Fruit fly (Drosophila melanogaster) whole organism, embryonic: ENCODE data around the gene sdk.

ENCODE experiments used
- BtbVII ChIP-seq: fragments of 200-800 bp; sonication (Bioruptor generic); optimal IDR thresholded peaks from 3 replicates; lab custom pipeline; 2017; ENCODE audit warnings: missing biosample characterization, mild to moderate bottlenecking, missing genetic modification characterization
- CG10274 ChIP-seq: fragments of 200-800 bp; sonication (Bioruptor generic); optimal IDR thresholded peaks from 3 replicates; lab custom pipeline; 2017; ENCODE audit warnings: missing biosample characterization, mild to moderate bottlenecking, missing genetic modification characterization
- CG10959 ChIP-seq: fragments of 200-800 bp; sonication (Bioruptor generic); IDR thresholded peaks from 2 replicates; pipeline ENCODE4 v1.3.6; 2022; ENCODE audit warnings: missing biosample characterization, missing genetic modification characterization
- CG11085 ChIP-seq: fragments of 200-800 bp; sonication (Bioruptor generic); IDR thresholded peaks from 2 replicates; pipeline ENCODE4 v1.3.6; 2022; ENCODE audit warnings: missing biosample characterization, missing genetic modification characterization
- CG11093 ChIP-seq: fragments of 200-800 bp; sonication (Bioruptor generic); IDR thresholded peaks from 3 replicates; pipeline ENCODE4 v1.3.6; 2022; ENCODE audit warnings: missing biosample characterization, missing genetic modification characterization
- CG14050 ChIP-seq: fragments of 200-800 bp; sonication (Bioruptor generic); IDR thresholded peaks from 3 replicates; pipeline ENCODE4 v1.3.6; 2022; ENCODE audit warnings: missing biosample characterization, missing genetic modification characterization
- CG14667 ChIP-seq: fragments of 200-800 bp; sonication (Bioruptor generic); IDR thresholded peaks from 2 replicates; pipeline ENCODE4 v1.3.6; 2022; ENCODE audit warnings: missing biosample characterization, missing genetic modification characterization
- CG1602 ChIP-seq: fragments of 200-800 bp; sonication (Bioruptor generic); optimal IDR thresholded peaks from 3 replicates; lab custom pipeline; 2016; ENCODE audit warnings: missing biosample characterization, missing genetic modification characterization
- CG16779 ChIP-seq: fragments of 200-800 bp; sonication (Bioruptor generic); IDR thresholded peaks from 2 replicates; pipeline ENCODE4 v1.3.6; 2022; ENCODE audit warnings: missing biosample characterization, missing genetic modification characterization
- CG17359 ChIP-seq: fragments of 200-800 bp; sonication (Bioruptor generic); optimal IDR thresholded peaks from 3 replicates; lab custom pipeline; 2018; ENCODE audit warnings: missing biosample characterization, mild to moderate bottlenecking, missing genetic modification characterization, moderate library complexity
- CG17829 ChIP-seq: fragments of 200-800 bp; optimal IDR thresholded peaks from 2 replicates; lab custom pipeline; 2019; ENCODE audit warnings: missing biosample characterization, mild to moderate bottlenecking, missing genetic modification characterization, moderate library complexity
- CG33557 ChIP-seq: fragments of 200-800 bp; sonication (Bioruptor generic); optimal IDR thresholded peaks from 2 replicates; lab custom pipeline; 2019; ENCODE audit warnings: missing biosample characterization, mild to moderate bottlenecking, missing genetic modification characterization, moderate library complexity
- CG3847 ChIP-seq: fragments of 200-800 bp; sonication (Bioruptor generic); IDR thresholded peaks from 2 replicates; pipeline ENCODE4 v1.3.6; 2022; ENCODE audit warnings: missing biosample characterization, missing genetic modification characterization
- CG4404 ChIP-seq: fragments of 200-800 bp; sonication (Bioruptor generic); IDR thresholded peaks from 2 replicates; pipeline ENCODE4 v1.3.6; 2022; ENCODE audit warnings: missing biosample characterization, missing genetic modification characterization
- CG4854 ChIP-seq: fragments of 200-800 bp; sonication (Bioruptor generic); optimal IDR thresholded peaks from 2 replicates; lab custom pipeline; 2016; ENCODE audit warnings: missing biosample characterization, missing genetic modification characterization, inconsistent platforms
- CG6254 ChIP-seq: fragments of 200-800 bp; sonication (Bioruptor generic); optimal IDR thresholded peaks from 3 replicates; lab custom pipeline; 2017; ENCODE audit warnings: mild to moderate bottlenecking, missing biosample characterization, missing genetic modification reagents, missing genetic modification characterization
- CG6683 ChIP-seq: fragments of 200-800 bp; sonication (Bioruptor generic); optimal IDR thresholded peaks from 2 replicates; lab custom pipeline; 2017; ENCODE audit warnings: missing biosample characterization, mild to moderate bottlenecking, missing genetic modification characterization, missing genetic modification reagents
- CG6765 ChIP-seq: fragments of 200-800 bp; sonication (Bioruptor generic); optimal IDR thresholded peaks from 3 replicates; lab custom pipeline; 2017; ENCODE audit warnings: missing biosample characterization, mild to moderate bottlenecking, missing genetic modification characterization
- CG7928 ChIP-seq: fragments of 200-800 bp; sonication (Bioruptor generic); optimal IDR thresholded peaks from 2 replicates; lab custom pipeline; 2017; ENCODE audit warnings: missing biosample characterization, mild to moderate bottlenecking, missing genetic modification characterization
- CG7987 ChIP-seq: fragments of 200-800 bp; sonication (Bioruptor generic); optimal IDR thresholded peaks from 2 replicates; lab custom pipeline; 2018; ENCODE audit warnings: missing biosample characterization, mild to moderate bottlenecking, missing genetic modification characterization, moderate library complexity
- CG9876 ChIP-seq: fragments of 200-800 bp; sonication (Bioruptor generic); optimal IDR thresholded peaks from 2 replicates; lab custom pipeline; 2016; ENCODE audit warnings: missing biosample characterization, missing genetic modification characterization
- Dek ChIP-seq: fragments of 200-800 bp; sonication (Bioruptor generic); optimal IDR thresholded peaks from 3 replicates; lab custom pipeline; 2019; ENCODE audit warnings: missing biosample characterization, mild to moderate bottlenecking, missing genetic modification characterization, moderate library complexity
- Doc2 ChIP-seq: fragments of 200-800 bp; sonication (Bioruptor generic); IDR thresholded peaks from 2 replicates; pipeline ENCODE4 v1.3.6; 2022; ENCODE audit warnings: missing biosample characterization, missing genetic modification characterization
- GATAe ChIP-seq: fragments of 200-800 bp; sonication (Bioruptor generic); conservative IDR thresholded peaks from 2 replicates; pipeline ENCODE4 v1.3.6; 2022; ENCODE audit warnings: missing biosample characterization, missing genetic modification characterization
- H15 ChIP-seq: fragments of 200-800 bp; sonication (Bioruptor generic); IDR thresholded peaks from 3 replicates; pipeline ENCODE4 v1.3.6; 2022; ENCODE audit warnings: missing biosample characterization, missing genetic modification characterization
- H2.0 ChIP-seq: fragments of 200-800 bp; sonication (Bioruptor generic); IDR thresholded peaks from 2 replicates; pipeline ENCODE4 v1.3.6; 2022; ENCODE audit warnings: missing biosample characterization, missing genetic modification characterization
- Kr ChIP-seq: fragments of 200-800 bp; sonication (Bioruptor generic); optimal IDR thresholded peaks from 2 replicates; lab custom pipeline; 2017; ENCODE audit warnings: missing biosample characterization, mild to moderate bottlenecking, missing genetic modification characterization
- Lpt ChIP-seq: fragments of >200 bp; optimal IDR thresholded peaks from 2 replicates; lab custom pipeline; 2018; ENCODE audit warnings: missing biosample characterization, missing genetic modification characterization
- Med ChIP-seq: fragments of 200-800 bp; sonication (Bioruptor generic); peaks from one replicate; lab custom pipeline; 2016; ENCODE audit warnings: missing biosample characterization, missing genetic modification characterization, mild to moderate bottlenecking, inconsistent platforms, moderate library complexity
- NC2β ChIP-seq: fragments of 200-800 bp; sonication (Bioruptor generic); optimal IDR thresholded peaks from 2 replicates; lab custom pipeline; 2016; ENCODE audit warnings: missing biosample characterization, missing genetic modification characterization
- Nf-YC ChIP-seq: fragments of 200-800 bp; optimal IDR thresholded peaks from 3 replicates; lab custom pipeline; 2019; ENCODE audit warnings: missing biosample characterization, mild to moderate bottlenecking, missing genetic modification characterization, moderate library complexity
- Pdp1 ChIP-seq, 2 experiments: fragments of 200-800 bp; sonication (Bioruptor generic); optimal IDR thresholded peaks; 3 replicates each; lab custom pipeline; 2016; ENCODE audit warnings: missing biosample characterization in 2 of 2, missing genetic modification characterization in 2 of 2, mild to moderate bottlenecking in 1 of 2, moderate library complexity in 1 of 2
- Poxn ChIP-seq: fragments of 200-800 bp; sonication (Bioruptor generic); IDR thresholded peaks from 2 replicates; pipeline ENCODE4 v1.3.6; 2022; ENCODE audit warnings: missing biosample characterization, missing genetic modification characterization
- Rfx ChIP-seq: fragments of 200-800 bp; sonication (Bioruptor generic); IDR thresholded peaks from 2 replicates; pipeline ENCODE4 v1.3.6; 2022; ENCODE audit warnings: missing biosample characterization, missing genetic modification characterization
- Ssrp ChIP-seq: fragments of 200-800 bp; sonication (Bioruptor generic); optimal IDR thresholded peaks from 2 replicates; lab custom pipeline; 2018; ENCODE audit warnings: missing biosample characterization, mild to moderate bottlenecking, missing genetic modification characterization, moderate library complexity
- abd-A ChIP-seq: fragments of 200-800 bp; sonication (Bioruptor generic); optimal IDR thresholded peaks from 3 replicates; lab custom pipeline; 2019; ENCODE audit warnings: missing biosample characterization, mild to moderate bottlenecking, missing genetic modification characterization, moderate library complexity
- ash1 ChIP-seq: fragments of 200-800 bp; sonication (Bioruptor generic); optimal IDR thresholded peaks from 2 replicates; lab custom pipeline; 2018; ENCODE audit warnings: missing biosample characterization, mild to moderate bottlenecking, missing genetic modification characterization
- bcd ChIP-seq: fragments of 200-800 bp; sonication (Bioruptor generic); optimal IDR thresholded peaks from 2 replicates; lab custom pipeline; 2017; ENCODE audit warnings: missing biosample characterization, mild to moderate bottlenecking, missing genetic modification characterization
- btn ChIP-seq: fragments of 200-800 bp; sonication (Bioruptor generic); optimal IDR thresholded peaks from 2 replicates; lab custom pipeline; 2016; ENCODE audit warnings: missing biosample characterization, missing genetic modification characterization
- gt ChIP-seq: fragments of 200-800 bp; sonication (Bioruptor generic); IDR thresholded peaks from 2 replicates; pipeline ENCODE4 v1.3.6; 2022; ENCODE audit warnings: missing biosample characterization, missing genetic modification characterization
- ham ChIP-seq: fragments of 200-800 bp; sonication (Bioruptor generic); IDR thresholded peaks from 2 replicates; pipeline ENCODE4 v1.3.6; 2022; ENCODE audit warnings: missing biosample characterization, missing genetic modification characterization
- jigr1 ChIP-seq: fragments of 200-800 bp; sonication (Bioruptor generic); IDR thresholded peaks from 3 replicates; pipeline ENCODE4 v1.3.6; 2022; ENCODE audit warnings: missing biosample characterization, missing genetic modification characterization
- lilli ChIP-seq: fragments of 200-800 bp; sonication (Bioruptor generic); optimal IDR thresholded peaks from 3 replicates; lab custom pipeline; 2016; ENCODE audit warnings: missing biosample characterization, missing genetic modification characterization
- nmo ChIP-seq: fragments of 200-800 bp; sonication (Bioruptor generic); optimal IDR thresholded peaks from 2 replicates; lab custom pipeline; 2018; ENCODE audit warnings: missing biosample characterization, mild to moderate bottlenecking, missing genetic modification characterization, moderate library complexity
- p53 ChIP-seq: fragments of 200-800 bp; sonication (Bioruptor generic); optimal IDR thresholded peaks from 2 replicates; lab custom pipeline; 2016; ENCODE audit warnings: missing biosample characterization, missing genetic modification characterization
- row ChIP-seq: fragments of 200-800 bp; sonication (Bioruptor generic); IDR thresholded peaks from 3 replicates; pipeline ENCODE4 v1.3.6; 2022; ENCODE audit warnings: missing biosample characterization, missing genetic modification characterization
- scrt ChIP-seq: fragments of 200-800 bp; sonication (Bioruptor generic); optimal IDR thresholded peaks from 2 replicates; lab custom pipeline; 2018; ENCODE audit warnings: missing biosample characterization, mild to moderate bottlenecking, missing genetic modification characterization, moderate library complexity
- sens-2 ChIP-seq: fragments of 200-800 bp; sonication (Bioruptor generic); IDR thresholded peaks from 2 replicates; pipeline ENCODE4 v1.3.6; 2022; ENCODE audit warnings: missing biosample characterization, missing genetic modification characterization
- sima ChIP-seq: fragments of 200-800 bp; sonication (Bioruptor generic); optimal IDR thresholded peaks from 2 replicates; lab custom pipeline; 2016; ENCODE audit warnings: missing biosample characterization, missing genetic modification characterization
- sqz ChIP-seq: fragments of 200-800 bp; sonication (Bioruptor generic); optimal IDR thresholded peaks from 3 replicates; lab custom pipeline; 2018; ENCODE audit warnings: missing biosample characterization, mild to moderate bottlenecking, missing genetic modification characterization

Gene sdk

dm6 chrX:755642-756332, 69.2 kb downstream of the sdk start (continued):
- TF ChIP-seq lilli (GFP tag; lab: Kevin White, UChicago) (peak; percentile 95), ash1 (GFP tag; lab: Kevin White, UChicago) (peak; percentile 68), gt (GFP tag; lab: Robert Waterston, UW) (no peak), CG14050 (GFP tag; lab: Robert Waterston, UW) (peak; percentile 79), CG14667 (GFP tag; lab: Robert Waterston, UW) (peak; percentile 71), CG3847 (GFP tag; lab: Robert Waterston, UW) (peak; percentile 89), CG11093 (GFP tag; lab: Robert Waterston, UW) (peak; percentile 50; the same call in 2 of the 3 replicates), Pdp1 (GFP tag; optimal IDR thresholded peaks at IDR 0.05; lab: Kevin White, UChicago) (peak; percentile 86 to 93), CG10274 (GFP tag; lab: Kevin White, UChicago) (peak; percentile 56), sima (GFP tag; lab: Kevin White, UChicago) (peak; percentile 45), nmo (GFP tag; lab: Kevin White, UChicago) (peak; percentile 67), scrt (GFP tag; lab: Kevin White, UChicago) (peak; percentile 76), NC2β (GFP tag; lab: Kevin White, UChicago) (peak; percentile 72), CG17359 (tag; lab: Kevin White, UChicago) (peak; percentile 84), Nf-YC (tag; lab: Kevin White, UChicago) (peak; percentile 55), Kr (GFP tag; lab: Kevin White, UChicago) (no peak), BtbVII (GFP tag; lab: Kevin White, UChicago) (peak; percentile 89), Doc2 (GFP tag; lab: Robert Waterston, UW) (peak; percentile 31; the same call in 1 of the 2 replicates), CG33557 (no peak), Dek (tag; lab: Kevin White, UChicago) (peak; percentile 89), CG17829 (tag; lab: Kevin White, UChicago) (peak; percentile 73), Ssrp (tag; lab: Kevin White, UChicago) (peak; percentile 59), abd-A (no peak), CG9876 (GFP tag; lab: Kevin White, UChicago) (peak; percentile 63), jigr1 (no peak), ham (GFP tag; lab: Robert Waterston, UW) (peak; percentile 58; the same call in 1 of the 2 replicates), H15 (GFP tag; lab: Robert Waterston, UW) (peak; percentile 67; the same call in 2 of the 3 replicates), CG11085 (peak; percentile 84), H2.0 (GFP tag; lab: Robert Waterston, UW) (peak; percentile 82), p53 (GFP tag; lab: Kevin White, UChicago) (peak; percentile 48), bcd (GFP tag; lab: Kevin White, UChicago) (peak; percentile 83), Poxn (GFP tag; lab: Robert Waterston, UW) (peak; percentile 87), GATAe (no peak; the same call in 1 of the 2 replicates), CG1602 (GFP tag; lab: Kevin White, UChicago) (peak; percentile 46), Rfx (GFP tag; lab: Robert Waterston, UW) (peak; percentile 97), Lpt (GFP tag; lab: Kevin White, UChicago) (no peak), CG7928 (GFP tag; lab: Kevin White, UChicago) (peak; percentile 60), sens-2 (GFP tag; lab: Robert Waterston, UW) (peak; percentile 64), CG16779 (GFP tag; lab: Robert Waterston, UW) (peak; percentile 68), CG7987 (GFP tag; lab: Kevin White, UChicago) (peak; percentile 54), CG6254 (GFP tag; lab: Kevin White, UChicago) (peak; percentile 59), CG4854 (peak; percentile 81), row (GFP tag; lab: Robert Waterston, UW) (peak; percentile 88), CG6765 (GFP tag; lab: Kevin White, UChicago) (peak; percentile 30), CG10959 (peak; percentile 45; the same call in 1 of the 2 replicates), btn (GFP tag; lab: Kevin White, UChicago) (peak; percentile 32), Med (GFP tag; lab: Kevin White, UChicago) (peak; percentile 99), sqz (GFP tag; lab: Kevin White, UChicago) (no peak), CG6683 (peak; percentile 66), CG4404 (GFP tag; lab: Robert Waterston, UW) (peak; percentile 59)
